Fruit fly (Drosophila melanogaster) ovary, adult (tissue): ENCODE results near the gene hh.

Experiments
- CG17801 ChIP-seq: fragments of 200-800 bp; optimal IDR thresholded peaks from 2 replicates; lab custom pipeline; 2019; ENCODE audit warnings: missing biosample characterization, mild to moderate bottlenecking, missing genetic modification characterization, moderate library complexity; ENCODE audit not compliant: partially characterized antibody

hh gene

DNA sequence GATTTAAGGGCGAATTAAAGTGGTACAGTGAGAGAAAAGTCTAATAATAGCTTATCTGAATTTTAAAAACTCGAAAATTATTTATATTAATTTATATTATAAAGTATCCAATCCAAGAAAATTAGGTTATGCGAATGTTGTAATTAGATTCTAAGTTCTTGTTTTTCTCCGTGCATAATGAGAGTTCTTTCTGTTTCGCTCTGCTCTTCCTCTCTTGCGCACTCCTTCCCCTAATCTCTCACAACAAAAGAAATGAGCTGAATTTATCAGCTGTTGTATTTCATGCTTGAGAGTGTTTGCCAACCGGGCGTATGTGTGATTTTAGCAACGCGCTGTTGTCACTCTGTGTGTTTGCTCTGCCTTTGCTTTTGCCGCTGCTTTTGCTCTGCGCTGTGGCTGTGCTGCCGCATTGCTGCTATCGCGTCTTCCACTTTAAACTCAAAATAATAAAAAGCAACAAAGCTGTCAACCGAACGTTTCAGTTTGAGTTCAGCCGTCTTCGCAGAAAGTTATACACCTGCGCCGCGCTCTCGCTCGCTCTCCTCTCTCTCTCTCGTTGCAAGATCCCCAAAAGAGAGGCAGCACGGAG lies 31.8 kb upstream of the hh start, which contains the start of gene CG46310:
Gene CG46310 (plus strand): TSS at position 481 of the 589 bp plus-strand sequence.
- TF ChIP-seq CG17801 (GFP tag; lab: Kevin White, UChicago) = peak; percentile 56

DNA sequence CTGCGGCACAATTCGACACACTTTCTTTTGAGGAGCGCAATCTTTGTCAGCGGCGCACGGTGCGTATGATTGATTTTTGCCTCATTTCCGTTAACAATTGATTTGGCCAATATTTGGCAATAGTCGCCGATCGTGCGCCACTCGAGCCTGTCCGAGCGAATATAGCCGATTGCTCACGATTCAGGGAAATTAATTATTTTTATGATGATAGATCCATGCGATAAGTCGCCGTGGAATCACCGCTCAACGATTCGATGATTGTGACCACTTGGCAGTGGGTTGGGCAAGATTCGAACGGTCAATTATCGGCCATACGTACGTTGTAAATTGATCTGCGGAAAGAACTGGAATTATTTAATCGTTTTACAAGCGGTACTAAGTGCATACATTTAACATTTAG lies 30.2 kb upstream of the hh start:
- TF ChIP-seq CG17801 (GFP tag; lab: Kevin White, UChicago) = no peak

DNA sequence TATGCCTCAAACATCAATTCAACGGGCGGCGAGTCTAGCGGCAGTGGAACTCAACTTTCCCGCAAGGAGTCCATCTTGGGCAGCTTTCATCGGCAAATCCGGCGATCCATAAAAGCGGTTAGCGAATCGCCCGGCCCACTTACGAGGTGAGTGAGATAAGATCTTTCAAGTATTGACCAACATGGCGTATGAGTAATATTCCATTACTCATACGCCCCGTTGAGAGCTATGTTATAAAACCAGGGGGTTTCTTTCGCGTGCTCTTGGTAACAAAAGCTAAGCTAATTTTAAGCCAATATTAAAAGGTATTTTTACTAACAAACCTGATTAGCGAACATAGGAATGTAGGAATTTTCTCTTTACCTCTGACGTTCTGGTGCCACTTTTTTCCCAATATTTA lies 28.6 kb upstream of the hh start:
- no peak for TF ChIP-seq CG17801 (GFP tag; lab: Kevin White, UChicago)

DNA sequence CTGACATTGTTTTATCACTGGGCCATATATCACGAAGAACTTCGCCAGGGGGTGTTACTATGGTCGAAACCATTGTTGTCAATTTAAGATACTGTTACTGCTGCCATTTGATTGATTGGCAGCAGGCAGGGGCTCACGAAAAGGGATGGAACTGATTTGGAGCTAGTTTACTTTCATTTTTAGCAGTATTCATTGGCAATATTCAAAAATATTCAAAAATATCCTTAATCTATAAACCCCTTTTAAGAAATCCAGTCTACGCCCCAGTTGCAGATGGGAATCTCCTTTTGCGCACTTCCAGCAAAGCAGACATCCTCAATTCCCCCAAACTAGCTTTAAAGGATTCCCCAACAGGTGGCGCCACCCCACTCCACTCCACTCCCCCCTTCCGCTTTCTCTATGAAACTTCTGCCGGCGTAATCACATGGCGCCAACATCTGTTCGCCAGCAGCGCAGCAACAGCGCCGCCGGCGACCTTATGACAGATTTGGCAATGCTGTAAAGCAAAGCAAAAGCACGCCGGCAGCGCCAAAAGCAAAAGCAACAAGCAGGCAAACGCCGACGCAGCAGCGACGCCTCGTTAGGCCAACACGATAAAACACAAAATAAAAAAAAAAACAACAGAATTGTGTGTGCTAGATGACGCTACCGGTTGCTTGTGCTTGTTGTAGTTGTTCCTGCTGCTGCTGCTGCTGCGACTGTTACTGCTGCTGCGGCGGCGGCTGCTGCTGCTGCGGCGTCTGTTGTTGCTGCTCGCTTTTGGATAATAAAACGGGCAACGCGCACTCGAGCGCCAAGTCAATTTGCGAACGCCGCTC lies 26.0 kb upstream of the hh start, which contains the start of gene Irk1:
Gene Irk1 (plus strand): TSS at position 811 of the 818 bp plus-strand sequence.
- no peak for TF ChIP-seq CG17801 (GFP tag; lab: Kevin White, UChicago)

DNA sequence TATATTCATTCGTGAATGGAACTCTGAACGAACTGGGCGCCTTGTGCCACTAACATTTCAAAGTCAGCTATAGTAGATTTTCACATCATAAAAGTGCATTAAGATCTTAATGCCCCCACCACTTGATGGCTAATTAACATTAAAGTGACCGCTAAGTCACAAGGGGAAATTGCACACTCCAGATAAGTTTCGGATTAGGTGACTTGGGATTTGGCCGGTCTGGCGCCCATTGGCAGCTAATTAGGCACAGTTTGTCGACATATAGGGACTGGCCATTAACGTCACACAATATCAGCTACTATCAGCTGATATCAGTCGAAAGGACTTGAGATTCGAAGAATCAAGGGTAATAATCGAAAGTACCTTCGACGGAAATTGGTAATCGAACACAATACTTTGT lies 22.9 kb upstream of the hh start:
- no peak for TF ChIP-seq CG17801 (GFP tag; lab: Kevin White, UChicago)

DNA sequence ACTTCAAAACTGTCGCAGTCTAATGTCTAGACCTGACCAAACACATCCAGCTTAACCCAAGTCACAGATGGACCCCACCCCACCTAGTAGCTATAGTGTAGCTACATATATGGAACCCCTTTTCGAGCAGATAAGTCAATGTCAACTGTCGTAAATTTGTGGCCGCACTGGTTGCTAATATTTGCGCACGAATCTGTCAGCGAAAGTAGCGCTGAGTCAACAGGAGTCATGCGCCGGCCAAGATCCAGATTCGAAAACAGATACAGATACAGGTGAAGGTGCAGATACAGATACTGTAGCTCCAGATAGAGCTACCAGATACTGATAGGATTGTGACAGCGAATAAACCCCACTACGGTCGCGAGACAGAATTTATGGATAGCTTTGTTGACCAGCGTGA lies 22.4 kb upstream of the hh start:
- TF ChIP-seq CG17801 (GFP tag; lab: Kevin White, UChicago) = no peak

DNA sequence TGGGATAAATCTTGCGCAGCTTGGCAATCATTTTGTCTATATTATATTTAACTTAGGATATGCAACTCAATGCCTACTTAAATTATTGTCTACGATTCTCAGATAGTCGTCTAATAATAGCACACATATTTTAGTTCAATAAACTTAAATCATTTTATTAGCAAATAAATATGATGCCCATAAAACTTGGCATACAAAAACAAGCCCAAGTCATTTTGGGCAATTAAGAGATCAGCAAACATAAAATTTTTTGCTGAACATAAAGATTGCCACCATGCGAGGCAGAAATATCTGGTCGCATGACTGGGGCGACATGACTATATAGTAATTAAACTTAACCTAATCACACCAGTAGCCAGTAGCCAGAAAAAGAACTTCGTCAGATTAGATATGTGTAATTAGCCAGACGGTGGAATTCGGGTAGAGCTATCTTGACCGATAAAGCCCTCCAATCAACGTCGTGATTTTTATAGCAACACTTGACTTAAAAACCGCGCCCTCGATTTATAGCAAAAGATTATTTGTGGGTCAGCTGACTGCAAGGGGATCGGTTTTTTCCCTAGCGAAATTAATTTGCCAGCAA lies 19.7 kb upstream of the hh start, which contains the start of gene CG13829:
Gene CG13829 (minus strand): TSS at position 51 of the 583 bp plus-strand sequence.
- no peak for TF ChIP-seq CG17801 (GFP tag; lab: Kevin White, UChicago)

DNA sequence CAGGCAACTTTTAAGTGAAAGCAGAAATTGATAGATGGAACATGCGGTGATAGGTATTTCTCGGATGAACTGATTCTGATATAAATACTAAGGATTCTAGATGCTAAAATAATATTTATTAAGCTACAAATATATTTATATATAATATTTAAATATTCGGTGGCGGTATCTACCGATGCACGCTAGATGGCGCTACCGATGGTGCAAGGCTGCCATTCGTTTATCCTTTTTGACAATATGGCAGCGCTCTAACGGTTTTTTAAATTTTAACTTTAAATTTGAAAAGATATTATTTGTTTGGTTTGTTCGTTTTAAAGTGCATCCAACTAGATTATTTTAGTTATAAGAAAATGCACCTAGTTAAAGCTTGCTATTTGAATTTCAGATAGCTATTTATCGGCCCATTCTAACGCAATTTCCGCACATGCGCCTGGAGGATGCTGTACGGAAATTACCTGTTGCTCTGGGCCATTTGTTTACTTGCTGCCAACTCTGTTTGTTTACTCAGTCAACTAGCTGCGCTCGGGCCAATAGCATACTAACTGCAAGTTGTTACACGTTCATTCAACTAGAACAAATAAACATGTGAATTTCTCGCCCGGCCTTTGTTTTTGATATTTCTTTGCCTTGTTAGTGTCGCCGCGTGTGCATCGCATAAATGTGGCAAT lies 17.7 kb upstream of the hh start, which contains the start of gene VhaAC39-2:
Gene VhaAC39-2 (minus strand): TSS at position 28 of the 668 bp plus-strand sequence.
- no peak for TF ChIP-seq CG17801 (GFP tag; lab: Kevin White, UChicago)

DNA sequence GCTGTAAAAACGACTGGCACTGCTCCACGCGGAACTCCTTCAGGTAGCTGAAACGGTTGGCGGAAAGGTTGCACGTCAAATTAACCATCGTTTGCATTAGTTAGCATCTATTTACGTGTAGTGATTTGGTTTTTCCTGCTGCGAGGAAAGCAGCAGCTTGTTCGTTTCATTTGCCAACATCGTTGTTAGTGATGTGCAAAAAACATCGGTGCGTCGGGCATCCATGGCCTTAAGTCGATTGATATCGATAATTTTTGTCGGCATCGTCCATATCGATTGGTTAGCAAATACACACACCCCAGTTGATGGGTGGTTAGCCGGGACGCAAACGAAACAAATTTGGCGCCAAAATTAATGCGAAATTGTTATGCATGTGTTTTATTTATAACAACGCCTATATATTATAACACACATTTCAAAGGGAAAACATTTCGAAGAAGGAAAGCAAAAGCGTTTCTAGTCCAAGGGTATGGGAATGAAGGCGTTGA lies 16.0 kb upstream of the hh start, which contains the start of gene unk:
Gene unk (minus strand): TSS at position 199 of the 488 bp plus-strand sequence.
- TF ChIP-seq CG17801 (GFP tag; lab: Kevin White, UChicago) = peak; percentile 39

DNA sequence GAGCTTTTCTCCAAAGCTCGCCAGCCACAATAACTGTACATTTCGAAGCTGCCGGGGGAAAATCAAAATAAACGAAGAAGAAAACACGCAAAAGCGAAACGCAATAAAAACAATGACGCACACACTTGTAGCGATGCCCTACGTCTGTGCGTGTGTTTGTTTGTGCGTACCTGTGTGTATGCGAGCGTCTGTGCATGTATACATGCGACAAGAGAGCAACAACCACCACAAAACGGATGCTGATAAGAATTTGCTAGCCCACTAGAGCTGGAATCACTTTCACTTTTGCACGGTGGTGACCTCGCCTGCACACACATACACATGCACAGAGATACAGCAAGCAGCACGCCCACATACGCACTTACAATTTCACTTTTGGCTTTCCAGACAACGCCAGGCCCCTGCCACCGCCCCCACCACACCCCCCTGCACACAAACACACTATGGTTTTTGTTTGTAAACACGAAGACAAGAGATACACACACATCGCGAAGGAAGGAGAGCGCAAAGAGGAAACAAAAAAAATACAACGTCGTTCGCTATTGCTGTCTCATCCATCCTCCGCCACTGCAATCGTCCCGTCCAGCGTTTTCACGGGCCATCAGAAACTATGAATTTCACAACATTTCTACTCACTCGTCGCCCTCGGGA lies 15.3 kb upstream of the hh start:
- TF ChIP-seq CG17801 (GFP tag; lab: Kevin White, UChicago) = no peak

DNA sequence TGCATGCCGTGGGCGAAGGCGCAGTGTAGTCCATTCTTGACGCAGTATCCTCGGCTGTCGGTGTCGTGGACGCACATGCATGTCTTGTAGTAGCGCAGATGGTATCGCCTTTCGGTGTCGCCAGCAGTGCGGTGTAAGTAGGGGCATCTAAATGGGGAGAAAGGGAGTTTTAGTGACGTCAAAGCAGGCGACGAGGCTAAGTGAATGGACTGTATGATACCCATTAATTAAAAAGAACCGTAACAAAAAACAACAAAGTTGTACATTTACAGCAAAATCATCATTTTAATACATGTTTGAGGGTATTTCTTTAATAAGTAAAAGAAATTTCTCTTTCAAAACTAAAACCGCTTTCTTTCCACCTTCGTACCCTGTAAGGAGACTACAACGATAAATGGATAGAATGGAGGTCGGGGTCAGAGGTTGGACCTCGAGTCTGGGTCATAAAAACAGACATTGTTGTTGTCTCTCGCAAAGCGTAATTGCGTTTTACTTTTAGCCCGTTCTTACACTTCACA lies 14.7 kb upstream of the hh start:
- TF ChIP-seq CG17801 (GFP tag; lab: Kevin White, UChicago) = no peak

DNA sequence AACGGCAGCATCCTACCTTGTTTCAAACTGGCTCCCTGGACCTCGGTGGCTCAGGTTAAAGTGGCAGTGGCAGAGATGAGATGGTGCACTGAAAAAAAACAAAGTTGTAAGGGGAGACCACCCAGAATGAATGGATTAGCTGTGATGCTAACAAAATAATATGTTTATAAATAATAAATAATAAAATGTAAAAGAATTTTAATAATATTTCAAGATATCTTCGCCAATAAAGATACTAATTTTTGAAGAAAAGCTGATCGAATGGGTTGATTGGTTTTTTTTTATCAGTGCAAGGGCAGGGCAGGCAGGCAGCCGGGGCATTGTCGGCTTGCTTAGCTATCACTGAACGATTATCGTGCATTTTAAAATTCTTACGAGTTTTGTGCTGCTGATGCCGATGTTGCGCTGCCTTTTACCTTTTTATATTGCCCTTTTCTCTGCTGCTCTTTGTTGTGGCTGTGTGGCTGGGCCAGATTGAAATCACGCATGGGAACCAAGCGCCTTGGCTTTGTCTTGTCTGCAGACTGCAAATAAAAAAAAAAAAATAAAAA lies 7.4 kb upstream of the hh start:
- no peak for TF ChIP-seq CG17801 (GFP tag; lab: Kevin White, UChicago)

DNA sequence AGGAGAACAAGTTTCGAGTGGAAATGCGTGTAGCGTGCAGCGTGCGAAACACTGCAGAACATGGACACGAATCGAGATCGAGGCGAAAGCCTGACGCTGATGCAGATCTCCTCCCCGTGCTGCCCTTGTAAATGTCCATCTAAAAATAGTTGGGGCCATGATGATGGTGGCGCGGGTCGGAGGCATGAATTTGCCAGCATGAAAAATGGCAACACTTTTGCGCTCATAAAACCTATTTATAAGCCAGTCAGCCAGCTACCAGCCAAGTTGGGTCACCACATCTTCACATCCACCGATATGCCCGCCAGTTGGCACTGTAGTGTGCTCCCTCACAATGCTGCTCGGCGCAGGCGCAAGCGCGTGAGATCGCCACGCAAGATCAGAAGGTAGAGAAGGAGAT lies 6.7 kb upstream of the hh start:
- no peak for TF ChIP-seq CG17801 (GFP tag; lab: Kevin White, UChicago)

DNA sequence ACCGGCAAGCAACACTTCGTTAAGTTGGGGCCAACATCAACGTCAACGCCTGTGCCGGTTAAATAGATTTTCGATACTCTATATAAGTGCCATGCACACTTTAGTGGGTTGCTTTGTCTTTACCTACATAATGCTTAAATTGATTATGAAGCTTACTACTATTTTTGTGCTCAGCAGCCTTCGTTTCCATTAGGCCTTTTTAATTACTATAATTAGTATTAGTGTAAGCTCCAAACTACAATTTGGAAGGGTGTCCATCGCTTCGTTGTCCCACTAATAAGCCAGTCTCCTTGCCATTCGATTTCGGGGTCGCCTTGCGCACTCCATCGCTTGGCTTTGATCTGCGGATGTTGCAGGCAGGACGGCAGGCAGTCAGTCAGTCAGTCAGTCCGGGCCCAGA lies 5.9 kb upstream of the hh start:
- no peak for TF ChIP-seq CG17801 (GFP tag; lab: Kevin White, UChicago)
